Fruit fly (Drosophila melanogaster) whole organism: ENCODE measurements around the gene Polr2D.

Source experiments
- CG8478 ChIP-seq: fragments of >200 bp; optimal IDR thresholded peaks from 2 replicates; lab custom pipeline; 2018; ENCODE audit warnings: inconsistent platforms
- pan ChIP-seq: fragments of >200 bp; optimal IDR thresholded peaks from 2 replicates; lab custom pipeline; 2017

- no peak for TF ChIP-seq pan
- no peak for TF ChIP-seq CG8478 (lab: Kevin White, UChicago)
Measured at dm6 chr3R:18246041-18246440, 9.2 kb downstream of the Polr2D start.
